Fruit fly (Drosophila melanogaster) whole organism: ENCODE data around the gene Rbp.

Source experiments
- CG8478 ChIP-seq: fragments of >200 bp; optimal IDR thresholded peaks from 2 replicates; lab custom pipeline; 2018; ENCODE audit warnings: inconsistent platforms
- Dll ChIP-seq: fragments of >200 bp; optimal IDR thresholded peaks from 2 replicates; lab custom pipeline; 2017
- EcR ChIP-seq, 2 experiments: fragments of >200 bp; optimal IDR thresholded peaks; 2 replicates each; lab custom pipeline; 2017; ENCODE audit warnings: missing biosample characterization in 2 of 2, missing genetic modification characterization in 2 of 2, missing genetic modification reagents in 2 of 2
- pan ChIP-seq: fragments of >200 bp; optimal IDR thresholded peaks from 2 replicates; lab custom pipeline; 2017
- psq ChIP-seq: fragments of >200 bp; optimal IDR thresholded peaks from 2 replicates; lab custom pipeline; 2017
- usp ChIP-seq: fragments of >200 bp; optimal IDR thresholded peaks from 2 replicates; lab custom pipeline; 2017; ENCODE audit warnings: missing biosample characterization, missing genetic modification characterization, mixed read lengths

The Rbp gene

dm6 chr3R:15374397-15374796, at the start of gene Rbp:
Rbp (plus strand) TSS chr3R:15374635.
- TF ChIP-seq EcR (GFP tag; optimal IDR thresholded peaks at IDR 0.05; lab: Kevin White, UChicago) (no peak), Dll (no peak), pan (no peak), usp (no peak), psq (lab: Kevin White, UChicago) (no peak), CG8478 (lab: Kevin White, UChicago) (no peak)

- no peak for TF ChIP-seq CG8478 (lab: Kevin White, UChicago)
- TF ChIP-seq psq (lab: Kevin White, UChicago) = no peak
- no peak for TF ChIP-seq pan
- TF ChIP-seq usp = no peak
- TF ChIP-seq EcR (GFP tag; optimal IDR thresholded peaks at IDR 0.05; lab: Kevin White, UChicago) = no peak
- no peak for TF ChIP-seq Dll
Measured at dm6 chr3R:15328083-15328779, 46.2 kb upstream of the Rbp start, which contains the start of the genes CG6236 and ea. CG6236 (minus strand) TSS chr3R:15328269. ea (plus strand) TSS chr3R:15328729.

- TF ChIP-seq psq (lab: Kevin White, UChicago) = no peak
- TF ChIP-seq CG8478 (lab: Kevin White, UChicago) = no peak
- TF ChIP-seq EcR (GFP tag; optimal IDR thresholded peaks at IDR 0.05; lab: Kevin White, UChicago) = no peak
- no peak for TF ChIP-seq pan
- no peak for TF ChIP-seq usp
- no peak for TF ChIP-seq Dll
Measured at dm6 chr3R:15330472-15330871, 44.0 kb upstream of the Rbp start, which contains the start of gene mRpL9. mRpL9 (plus strand) TSS chr3R:15330738.

dm6 chr3R:15332994-15333393, 41.4 kb upstream of the Rbp start, which contains the start of the genes Fkbp39 and Cyfip:
Fkbp39 (minus strand) TSS chr3R:15333133.
Cyfip (plus strand) TSS chr3R:15333266.
- TF ChIP-seq Dll = no peak
- TF ChIP-seq EcR (GFP tag; optimal IDR thresholded peaks at IDR 0.05; lab: Kevin White, UChicago) = no peak
- no peak for TF ChIP-seq pan
- no peak for TF ChIP-seq usp
- no peak for TF ChIP-seq psq (lab: Kevin White, UChicago)
- no peak for TF ChIP-seq CG8478 (lab: Kevin White, UChicago)

dm6 chr3R:15339111-15339510, 35.3 kb upstream of the Rbp start:
- TF ChIP-seq CG8478 (lab: Kevin White, UChicago) = no peak
- no peak for TF ChIP-seq pan
- TF ChIP-seq EcR (GFP tag; optimal IDR thresholded peaks at IDR 0.05; lab: Kevin White, UChicago) = no peak
- no peak for TF ChIP-seq Dll
- TF ChIP-seq psq (lab: Kevin White, UChicago) = no peak
- TF ChIP-seq usp = no peak

dm6 chr3R:15340052-15340732, 34.2 kb upstream of the Rbp start, which contains the start of gene SerRS-m:
SerRS-m (plus strand) TSS chr3R:15340667.
- TF ChIP-seq CG8478 (lab: Kevin White, UChicago) (no peak), usp (no peak), EcR (GFP tag; optimal IDR thresholded peaks at IDR 0.05; lab: Kevin White, UChicago) (no peak), pan (no peak), Dll (no peak), psq (lab: Kevin White, UChicago) (no peak)

- no peak for TF ChIP-seq pan
- TF ChIP-seq psq (lab: Kevin White, UChicago) = no peak
- no peak for TF ChIP-seq Dll
- no peak for TF ChIP-seq CG8478 (lab: Kevin White, UChicago)
- TF ChIP-seq usp = no peak
- no peak for TF ChIP-seq EcR (GFP tag; optimal IDR thresholded peaks at IDR 0.05; lab: Kevin White, UChicago)
Measured at dm6 chr3R:15342432-15342925, 32.0 kb upstream of the Rbp start.

- TF ChIP-seq pan (peak; percentile 96), CG8478 (lab: Kevin White, UChicago) (no peak)
Measured at dm6 chr3R:15342926-15343685, 31.3 kb upstream of the Rbp start, which contains the start of gene Nagk. Nagk (minus strand) TSS chr3R:15343256.

dm6 chr3R:15345198-15346017, 29.0 kb upstream of the Rbp start:
- TF ChIP-seq CG8478 (lab: Kevin White, UChicago) (no peak), EcR (GFP tag; optimal IDR thresholded peaks at IDR 0.05; lab: Kevin White, UChicago) (no peak), Dll (no peak), pan (no peak), usp (no peak), psq (lab: Kevin White, UChicago) (no peak)

- no peak for TF ChIP-seq EcR (GFP tag; optimal IDR thresholded peaks at IDR 0.05; lab: Kevin White, UChicago)
- TF ChIP-seq CG8478 (lab: Kevin White, UChicago) = no peak
- TF ChIP-seq psq (lab: Kevin White, UChicago) = no peak
- TF ChIP-seq Dll = no peak
- no peak for TF ChIP-seq pan
- TF ChIP-seq usp = no peak
Measured at dm6 chr3R:15346018-15346383, 28.4 kb upstream of the Rbp start, which contains the start of the genes Surf4 and CG31301. Surf4 (minus strand) TSS chr3R:15346176. CG31301 (plus strand) TSS chr3R:15346205.

dm6 chr3R:15347822-15348221, 26.6 kb upstream of the Rbp start, which contains the start of the genes CG42726 and CG42727:
CG42726 (plus strand) TSS chr3R:15348048.
CG42727 (plus strand) TSS chr3R:15348048.
- no peak for TF ChIP-seq pan
- no peak for TF ChIP-seq CG8478 (lab: Kevin White, UChicago)
- no peak for TF ChIP-seq Dll
- no peak for TF ChIP-seq EcR (GFP tag; optimal IDR thresholded peaks at IDR 0.05; lab: Kevin White, UChicago)
- TF ChIP-seq psq (lab: Kevin White, UChicago) = no peak
- no peak for TF ChIP-seq usp
